Fruit fly (Drosophila melanogaster): ENCODE data around the gene Ctr9.
A peak's percentile ranks its signal among the peaks of the same experiment; 100 is the strongest.

Ctr9 gene

DNA sequence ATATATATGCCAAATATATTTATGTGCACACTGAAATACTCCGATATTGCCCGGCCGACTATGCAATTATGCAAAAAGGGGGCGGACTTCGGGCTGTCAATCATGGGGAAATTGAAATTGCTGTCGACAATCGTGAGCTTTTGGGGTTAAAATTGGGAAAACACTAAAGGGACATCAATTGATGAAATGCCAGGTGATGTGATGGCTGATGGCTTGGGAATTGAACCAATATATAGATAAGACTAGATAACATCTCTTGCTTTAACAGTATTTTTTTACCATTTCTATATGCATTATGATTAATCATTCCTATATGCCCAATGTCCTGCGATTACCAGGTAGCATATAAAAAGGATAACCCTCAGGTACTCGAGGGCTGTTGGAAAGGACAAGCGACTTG is 29.1 kb upstream of the Ctr9 start:
- TF ChIP-seq pad (GFP tag; optimal IDR thresholded peaks at IDR 0.05) (no peak), CG12768 (GFP tag; optimal IDR thresholded peaks at IDR 0.05) (no peak), tj (GFP tag; optimal IDR thresholded peaks at IDR 0.05) (no peak), bab1 (GFP tag; optimal IDR thresholded peaks at IDR 0.05) (no peak), CG7045 (GFP tag; optimal IDR thresholded peaks at IDR 0.05) (no peak)

dm6 chr3L:1279685-1280084 is 27.3 kb upstream of the Ctr9 start:
- no peak for TF ChIP-seq CG1620 (GFP tag; optimal IDR thresholded peaks at IDR 0.05)
- no peak for TF ChIP-seq Mnt (GFP tag; optimal IDR thresholded peaks at IDR 0.05)
- no peak for TF ChIP-seq ovo (GFP tag; optimal IDR thresholded peaks at IDR 0.05)
- no peak for TF ChIP-seq CG33017 (tag; optimal IDR thresholded peaks at IDR 0.05)
- TF ChIP-seq CG7045 (GFP tag; optimal IDR thresholded peaks at IDR 0.05): no peak
- no peak for TF ChIP-seq CG11617 (GFP tag; optimal IDR thresholded peaks at IDR 0.05)
- TF ChIP-seq CG14711 (tag; optimal IDR thresholded peaks at IDR 0.05): no peak
- TF ChIP-seq bab1 (GFP tag; optimal IDR thresholded peaks at IDR 0.05): no peak
- TF ChIP-seq tj (GFP tag; optimal IDR thresholded peaks at IDR 0.05): no peak
- no peak for TF ChIP-seq Crg-1 (GFP tag; optimal IDR thresholded peaks at IDR 0.05)
- TF ChIP-seq cnc (optimal IDR thresholded peaks at IDR 0.05): no peak
- TF ChIP-seq pad (GFP tag; optimal IDR thresholded peaks at IDR 0.05): no peak
- TF ChIP-seq Hr96 (GFP tag; optimal IDR thresholded peaks at IDR 0.05): no peak
- no peak for TF ChIP-seq CG12768 (GFP tag; optimal IDR thresholded peaks at IDR 0.05)
- no peak for TF ChIP-seq CG7101 (tag; optimal IDR thresholded peaks at IDR 0.05)
- TF ChIP-seq cic (GFP tag; optimal IDR thresholded peaks at IDR 0.05): no peak
- no peak for TF ChIP-seq Clk (GFP tag; optimal IDR thresholded peaks at IDR 0.05)

dm6 chr3L:1280890-1281622 is 26.0 kb upstream of the Ctr9 start:
- no peak for TF ChIP-seq ovo (GFP tag; optimal IDR thresholded peaks at IDR 0.05)
- TF ChIP-seq CG14711 (tag; optimal IDR thresholded peaks at IDR 0.05): no peak
- TF ChIP-seq CG12768 (GFP tag; optimal IDR thresholded peaks at IDR 0.05): no peak
- TF ChIP-seq toe (GFP tag; optimal IDR thresholded peaks at IDR 0.05): no peak
- no peak for TF ChIP-seq kay (GFP tag; ENCODE audit: borderline replicate concordance)
- no peak for TF ChIP-seq Hr96 (GFP tag; optimal IDR thresholded peaks at IDR 0.05)
- TF ChIP-seq bab1 (GFP tag; optimal IDR thresholded peaks at IDR 0.05): no peak
- TF ChIP-seq tj (GFP tag; optimal IDR thresholded peaks at IDR 0.05): no peak
- no peak for TF ChIP-seq CG1620 (GFP tag; optimal IDR thresholded peaks at IDR 0.05)
- TF ChIP-seq cic (GFP tag; optimal IDR thresholded peaks at IDR 0.05): no peak
- TF ChIP-seq CG7101 (tag; optimal IDR thresholded peaks at IDR 0.05): no peak
- no peak for TF ChIP-seq CG7045 (GFP tag; optimal IDR thresholded peaks at IDR 0.05)
- no peak for TF ChIP-seq CG5204 (GFP tag; optimal IDR thresholded peaks at IDR 0.05)
- no peak for TF ChIP-seq cnc (optimal IDR thresholded peaks at IDR 0.05)
- no peak for TF ChIP-seq CG33017 (tag; optimal IDR thresholded peaks at IDR 0.05)
- no peak for TF ChIP-seq pad (GFP tag; optimal IDR thresholded peaks at IDR 0.05)
- no peak for TF ChIP-seq Clk (GFP tag; optimal IDR thresholded peaks at IDR 0.05)
- TF ChIP-seq Crg-1 (GFP tag; optimal IDR thresholded peaks at IDR 0.05): no peak
- no peak for TF ChIP-seq Mnt (GFP tag; optimal IDR thresholded peaks at IDR 0.05)

DNA sequence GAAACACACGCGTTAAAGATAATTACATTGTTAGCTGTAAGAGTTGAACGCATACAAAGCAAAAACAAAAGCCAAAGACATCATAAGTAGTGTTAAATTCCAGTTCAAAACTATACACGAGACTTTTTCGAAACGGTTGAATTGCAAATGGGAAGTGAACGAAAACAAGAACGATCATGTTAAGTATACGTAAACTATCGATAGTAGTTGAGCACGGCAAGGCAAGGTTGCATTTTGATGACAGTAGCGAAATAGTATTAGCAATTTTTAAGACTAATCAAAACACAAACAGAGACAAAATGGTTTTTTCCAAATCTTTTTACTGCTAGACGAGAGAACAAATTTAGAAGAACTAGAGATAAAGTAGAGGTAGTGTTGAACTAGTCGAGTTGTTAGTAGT is 12.2 kb upstream of the Ctr9 start:
- no peak for TF ChIP-seq CG7101 (tag; optimal IDR thresholded peaks at IDR 0.05)
- no peak for TF ChIP-seq bab1 (GFP tag; optimal IDR thresholded peaks at IDR 0.05)
- no peak for TF ChIP-seq CG12768 (GFP tag; optimal IDR thresholded peaks at IDR 0.05)

DNA sequence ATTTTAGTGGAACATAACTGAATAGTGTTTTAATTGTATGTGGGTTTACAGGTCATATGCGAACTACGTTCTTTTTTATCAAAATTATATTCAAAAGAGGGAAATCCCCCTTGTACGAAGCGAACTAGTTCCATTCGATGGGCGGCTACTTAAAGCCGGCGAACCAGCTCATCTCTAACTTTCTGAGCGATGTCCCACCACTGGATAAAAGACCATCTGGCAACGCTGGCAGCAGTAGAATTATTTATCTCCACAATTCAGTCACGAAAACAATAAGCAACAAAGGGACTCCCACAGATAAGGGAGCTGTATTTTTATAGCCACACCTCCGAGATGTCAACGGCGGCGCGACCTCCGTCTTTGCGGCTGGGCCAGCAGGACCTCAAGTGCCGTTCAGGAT is 11.3 kb upstream of the Ctr9 start, which contains the start of gene Rabex-5:
Rabex-5 (plus strand) TSS at position 221 of the 400 bp plus-strand sequence.
- no peak for TF ChIP-seq bab1 (GFP tag; optimal IDR thresholded peaks at IDR 0.05)
- no peak for TF ChIP-seq CG14711 (tag; optimal IDR thresholded peaks at IDR 0.05)
- TF ChIP-seq pad (GFP tag; optimal IDR thresholded peaks at IDR 0.05): peak; percentile 2
- peak; percentile 49 for TF ChIP-seq CG1620 (GFP tag; optimal IDR thresholded peaks at IDR 0.05)

DNA sequence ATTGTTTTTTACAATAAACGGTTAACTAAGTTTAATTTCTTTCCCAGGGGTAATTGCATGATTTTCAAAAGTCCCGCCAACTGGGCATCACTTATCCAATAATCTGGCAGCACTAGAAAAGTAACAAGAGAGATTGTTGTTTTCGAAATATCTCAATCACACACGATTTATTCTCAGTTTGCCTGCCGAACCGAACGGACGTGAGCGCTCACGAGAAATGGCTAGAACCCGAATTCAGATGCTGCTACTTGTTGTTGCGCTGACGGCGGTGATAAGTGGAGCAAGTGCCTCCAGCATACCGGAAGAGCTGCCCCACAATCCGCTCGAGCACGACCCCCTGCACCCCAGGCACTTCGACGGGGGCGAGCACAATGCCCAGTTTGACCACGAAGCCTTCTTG is 8.5 kb upstream of the Ctr9 start, which contains the start of gene scf:
scf (plus strand) TSS at position 164 of the 400 bp plus-strand sequence.
- TF ChIP-seq ovo (GFP tag; optimal IDR thresholded peaks at IDR 0.05) (no peak), bab1 (GFP tag; optimal IDR thresholded peaks at IDR 0.05) (peak; percentile 37), pad (GFP tag; optimal IDR thresholded peaks at IDR 0.05) (no peak), CG7101 (tag; optimal IDR thresholded peaks at IDR 0.05) (no peak), CG33017 (tag; optimal IDR thresholded peaks at IDR 0.05) (no peak)

DNA sequence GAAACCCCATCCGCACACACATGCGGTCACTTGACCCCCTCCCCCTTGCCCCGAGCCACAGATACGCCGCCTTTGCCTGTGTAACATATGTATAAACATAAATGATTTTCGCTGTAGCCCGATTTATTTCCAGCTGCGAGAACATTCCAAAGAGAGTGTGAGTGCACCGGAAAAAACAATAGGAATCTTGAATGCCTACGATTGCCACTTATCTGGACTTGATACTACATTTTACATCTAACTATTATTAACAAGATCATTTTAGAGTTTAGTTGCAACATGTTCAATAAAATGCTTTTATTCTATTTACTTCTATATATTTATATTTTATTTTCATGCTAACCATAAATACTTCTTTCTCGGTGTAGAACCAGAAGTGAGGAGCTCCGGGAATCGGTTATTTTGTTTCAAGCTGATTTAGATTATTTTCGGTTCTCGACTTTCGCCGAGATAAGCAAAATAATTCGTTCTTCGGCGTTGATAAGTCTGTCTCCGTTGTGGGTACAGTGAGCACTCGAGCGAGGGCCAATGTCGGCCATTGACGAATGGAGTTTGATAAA is 6.9 kb upstream of the Ctr9 start:
- TF ChIP-seq Hr96 (GFP tag; optimal IDR thresholded peaks at IDR 0.05): no peak
- TF ChIP-seq CG33017 (tag; optimal IDR thresholded peaks at IDR 0.05): peak; percentile 52
- peak; percentile 98 for TF ChIP-seq tj (GFP tag; optimal IDR thresholded peaks at IDR 0.05)
- peak; percentile 52 for TF ChIP-seq CG11617 (GFP tag; optimal IDR thresholded peaks at IDR 0.05)
- peak; percentile 91 for TF ChIP-seq bab1 (GFP tag; optimal IDR thresholded peaks at IDR 0.05)
- no peak for TF ChIP-seq ovo (GFP tag; optimal IDR thresholded peaks at IDR 0.05)
- no peak for TF ChIP-seq Mnt (GFP tag; optimal IDR thresholded peaks at IDR 0.05)
- peak; percentile 44 for TF ChIP-seq CG7045 (GFP tag; optimal IDR thresholded peaks at IDR 0.05)
- TF ChIP-seq Clk (GFP tag; optimal IDR thresholded peaks at IDR 0.05): no peak
- peak; percentile 80 for TF ChIP-seq CG14711 (tag; optimal IDR thresholded peaks at IDR 0.05)
- peak; percentile 76 for TF ChIP-seq CG7101 (tag; optimal IDR thresholded peaks at IDR 0.05)
- TF ChIP-seq CG12768 (GFP tag; optimal IDR thresholded peaks at IDR 0.05): peak; percentile 3
- TF ChIP-seq pad (GFP tag; optimal IDR thresholded peaks at IDR 0.05): peak; percentile 67

All from whole organism, adult.